Fruit fly (Drosophila melanogaster): ENCODE results near the gene wdb.

DNA sequence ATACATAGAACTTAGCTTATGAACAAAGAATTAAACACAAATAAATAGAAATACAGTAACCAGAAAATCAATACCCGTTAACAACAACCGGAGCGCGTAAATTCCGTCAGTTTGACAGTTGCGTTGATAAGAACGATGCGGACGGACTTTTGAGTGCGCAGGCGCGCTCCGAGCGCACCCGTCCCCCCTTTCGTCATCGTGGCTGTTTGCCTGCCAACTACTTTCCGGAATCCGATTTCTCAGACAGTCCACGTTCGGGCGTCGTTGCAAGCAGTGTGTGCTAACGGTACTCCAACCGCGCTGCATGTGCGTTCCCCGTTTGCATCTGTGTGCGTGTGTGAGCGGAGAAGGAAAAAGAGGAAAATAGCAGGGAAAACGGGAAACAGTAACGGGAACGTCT lies 26.0 kb upstream of the wdb start:
- TF ChIP-seq psq (GFP tag; optimal IDR thresholded peaks at IDR 0.05) (no peak), dmrt93B (GFP tag; optimal IDR thresholded peaks at IDR 0.05) (no peak), sv (GFP tag; optimal IDR thresholded peaks at IDR 0.05) (no peak), sage (GFP tag; optimal IDR thresholded peaks at IDR 0.05) (no peak), Hr78 (GFP tag; optimal IDR thresholded peaks at IDR 0.05) (no peak), OdsH (GFP tag; optimal IDR thresholded peaks at IDR 0.05) (no peak), brk (GFP tag; optimal IDR thresholded peaks at IDR 0.05) (no peak), Abd-B (GFP tag; optimal IDR thresholded peaks at IDR 0.05) (no peak), GATAd (GFP tag; optimal IDR thresholded peaks at IDR 0.05) (no peak), foxo (GFP tag; optimal IDR thresholded peaks at IDR 0.05) (no peak), pan (optimal IDR thresholded peaks at IDR 0.05) (no peak)
